Fruit fly (Drosophila melanogaster) whole organism, embryonic: ENCODE data around the gene Zif.
A peak's percentile ranks its signal among the peaks of the same experiment; 100 is the strongest.

ENCODE experiments used
- Atf-2 ChIP-seq: fragments of 200-800 bp; sonication (Bioruptor generic); optimal IDR thresholded peaks from 2 replicates; lab custom pipeline; 2016; ENCODE audit warnings: missing biosample characterization, missing genetic modification characterization
- BEAF-32 ChIP-seq: fragments of 200-800 bp; sonication (Bioruptor generic); optimal IDR thresholded peaks from 3 replicates; lab custom pipeline; 2017; ENCODE audit warnings: missing biosample characterization, missing genetic modification characterization, mild to moderate bottlenecking, moderate library complexity, missing genetic modification reagents
- CG10959 ChIP-seq: fragments of 200-800 bp; sonication (Bioruptor generic); IDR thresholded peaks from 2 replicates; pipeline ENCODE4 v1.3.6; 2022; ENCODE audit warnings: missing biosample characterization, missing genetic modification characterization
- CG11398 ChIP-seq: fragments of 200-800 bp; sonication (Bioruptor generic); optimal IDR thresholded peaks from 2 replicates; lab custom pipeline; 2016; ENCODE audit warnings: missing biosample characterization, missing genetic modification characterization
- CG11504 ChIP-seq: fragments of 200-800 bp; sonication (Bioruptor generic); optimal IDR thresholded peaks from 3 replicates; lab custom pipeline; 2019; ENCODE audit warnings: missing biosample characterization, mild to moderate bottlenecking, missing genetic modification characterization, moderate library complexity
- CG13424 ChIP-seq: fragments of 200-800 bp; sonication (Bioruptor generic); optimal IDR thresholded peaks from 2 replicates; lab custom pipeline; 2019; ENCODE audit warnings: missing biosample characterization, mild to moderate bottlenecking, missing genetic modification characterization, moderate library complexity
- CG15073 ChIP-seq: fragments of 200-800 bp; sonication (Bioruptor generic); optimal IDR thresholded peaks from 2 replicates; lab custom pipeline; 2016; ENCODE audit warnings: missing biosample characterization, missing genetic modification characterization
- CG16815 ChIP-seq: fragments of 200-800 bp; sonication (Bioruptor generic); optimal IDR thresholded peaks from 3 replicates; lab custom pipeline; 2017; ENCODE audit warnings: missing biosample characterization, mild to moderate bottlenecking, missing genetic modification characterization
- CG17359 ChIP-seq: fragments of 200-800 bp; sonication (Bioruptor generic); optimal IDR thresholded peaks from 3 replicates; lab custom pipeline; 2018; ENCODE audit warnings: missing biosample characterization, mild to moderate bottlenecking, missing genetic modification characterization, moderate library complexity
- CG17912 ChIP-seq: fragments of 200-800 bp; sonication (Bioruptor generic); optimal IDR thresholded peaks from 2 replicates; lab custom pipeline; 2018; ENCODE audit warnings: missing biosample characterization, mild to moderate bottlenecking, missing genetic modification characterization
- CG1792 ChIP-seq: fragments of 200-800 bp; sonication (Bioruptor generic); optimal IDR thresholded peaks from 2 replicates; lab custom pipeline; 2016; ENCODE audit warnings: missing biosample characterization, missing genetic modification characterization
- CG2129 ChIP-seq: fragments of 200-800 bp; sonication (Bioruptor generic); IDR thresholded peaks from 2 replicates; pipeline ENCODE4 v1.3.6; 2022; ENCODE audit warnings: missing biosample characterization, missing genetic modification characterization; ENCODE audit not compliant: partially characterized antibody
- CG34376 ChIP-seq: fragments of 200-800 bp; sonication (Bioruptor generic); optimal IDR thresholded peaks from 2 replicates; lab custom pipeline; 2018; ENCODE audit warnings: missing biosample characterization, mild to moderate bottlenecking, missing genetic modification characterization
- CG4282 ChIP-seq: fragments of 200-800 bp; sonication (Bioruptor generic); optimal IDR thresholded peaks from 2 replicates; lab custom pipeline; 2016; ENCODE audit warnings: missing biosample characterization, missing genetic modification characterization
- CG43689 ChIP-seq: fragments of 200-800 bp; sonication (Bioruptor generic); IDR thresholded peaks from 2 replicates; pipeline ENCODE4 v1.3.6; 2022; ENCODE audit warnings: missing biosample characterization, missing genetic modification characterization
- CG6654 ChIP-seq: fragments of 200-800 bp; sonication (Bioruptor generic); optimal IDR thresholded peaks from 2 replicates; lab custom pipeline; 2017; ENCODE audit warnings: missing biosample characterization, mild to moderate bottlenecking, missing genetic modification characterization
- CG7556 ChIP-seq: fragments of 200-800 bp; sonication (Bioruptor generic); optimal IDR thresholded peaks from 2 replicates; lab custom pipeline; 2017; ENCODE audit warnings: missing biosample characterization, mild to moderate bottlenecking, missing genetic modification characterization
- CG8089 ChIP-seq: fragments of 200-800 bp; sonication (Bioruptor generic); optimal IDR thresholded peaks from 3 replicates; lab custom pipeline; 2016; ENCODE audit warnings: missing biosample characterization, missing genetic modification characterization
- CG9817 ChIP-seq: fragments of 200-800 bp; sonication (Bioruptor generic); optimal IDR thresholded peaks from 2 replicates; lab custom pipeline; 2018; ENCODE audit warnings: missing biosample characterization, mild to moderate bottlenecking, missing genetic modification characterization, moderate library complexity
- D19A ChIP-seq: fragments of 200-800 bp; optimal IDR thresholded peaks from 3 replicates; lab custom pipeline; 2019; ENCODE audit warnings: missing biosample characterization, mild to moderate bottlenecking, missing genetic modification characterization, moderate library complexity
- Dad ChIP-seq: fragments of 200-800 bp; sonication (Bioruptor generic); optimal IDR thresholded peaks from 3 replicates; lab custom pipeline; 2016; ENCODE audit warnings: missing biosample characterization, missing genetic modification characterization
- Dip3 ChIP-seq: fragments of 200-800 bp; sonication (Bioruptor generic); optimal IDR thresholded peaks from 3 replicates; lab custom pipeline; 2016; ENCODE audit warnings: missing biosample characterization, missing genetic modification characterization
- Eip74EF ChIP-seq, 2 experiments: fragments of 200-800 bp in 1 of 2; fragments of >200 bp in 1 of 2; sonication (Bioruptor generic) in 1 of 2; optimal IDR thresholded peaks; 2 replicates each; lab custom pipeline; 2017 to 2019; ENCODE audit warnings: missing biosample characterization in 2 of 2, missing genetic modification characterization in 2 of 2, mild to moderate bottlenecking in 1 of 2, moderate library complexity in 1 of 2
- Ets65A ChIP-seq: fragments of 200-800 bp; sonication (Bioruptor generic); peaks from one replicate; lab custom pipeline; 2016; ENCODE audit warnings: missing biosample characterization, missing genetic modification characterization
- HLH54F ChIP-seq: fragments of 200-800 bp; sonication (Bioruptor generic); optimal IDR thresholded peaks from 3 replicates; lab custom pipeline; 2016; ENCODE audit warnings: missing biosample characterization, missing genetic modification characterization
- HLHmδ ChIP-seq: fragments of 200-800 bp; sonication (Bioruptor generic); optimal IDR thresholded peaks from 2 replicates; lab custom pipeline; 2018; ENCODE audit warnings: missing biosample characterization, mild to moderate bottlenecking, missing genetic modification characterization, moderate library complexity
- Jarid2 ChIP-seq: fragments of 200-800 bp; sonication (Bioruptor generic); optimal IDR thresholded peaks from 3 replicates; lab custom pipeline; 2017; ENCODE audit warnings: mild to moderate bottlenecking, missing biosample characterization, missing genetic modification reagents, missing genetic modification characterization
- MBD-R2 ChIP-seq: fragments of 200-800 bp; sonication (Bioruptor generic); IDR thresholded peaks from 2 replicates; pipeline ENCODE4 v1.3.6; 2022; ENCODE audit warnings: missing biosample characterization, missing genetic modification characterization
- Mad ChIP-seq: fragments of 200-800 bp; sonication (Bioruptor generic); optimal IDR thresholded peaks from 2 replicates; lab custom pipeline; 2016; ENCODE audit warnings: missing biosample characterization, missing genetic modification characterization
- Nf-YA ChIP-seq: fragments of 200-800 bp; sonication (Bioruptor generic); IDR thresholded peaks from 2 replicates; pipeline ENCODE4 v1.3.6; 2022; ENCODE audit warnings: missing biosample characterization, missing genetic modification characterization
- NfI ChIP-seq: fragments of 200-800 bp; sonication (Bioruptor generic); optimal IDR thresholded peaks from 3 replicates; lab custom pipeline; 2018; ENCODE audit warnings: missing biosample characterization, mild to moderate bottlenecking, missing genetic modification characterization, moderate library complexity
- Pdp1 ChIP-seq, 2 experiments: fragments of 200-800 bp; sonication (Bioruptor generic); optimal IDR thresholded peaks; 3 replicates each; lab custom pipeline; 2016; ENCODE audit warnings: missing biosample characterization in 2 of 2, missing genetic modification characterization in 2 of 2, mild to moderate bottlenecking in 1 of 2, moderate library complexity in 1 of 2
- Sin3A ChIP-seq: fragments of >200 bp; optimal IDR thresholded peaks from 2 replicates; lab custom pipeline; 2018
- Tbp ChIP-seq: fragments of >200 bp; optimal IDR thresholded peaks from 2 replicates; lab custom pipeline; 2018; ENCODE audit warnings: missing biosample characterization, missing genetic modification characterization
- Vsx1 ChIP-seq: fragments of 200-800 bp; sonication (Bioruptor generic); optimal IDR thresholded peaks from 2 replicates; lab custom pipeline; 2017; ENCODE audit warnings: missing biosample characterization, mild to moderate bottlenecking, missing genetic modification characterization, missing genetic modification reagents
- btn ChIP-seq: fragments of 200-800 bp; sonication (Bioruptor generic); optimal IDR thresholded peaks from 2 replicates; lab custom pipeline; 2016; ENCODE audit warnings: missing biosample characterization, missing genetic modification characterization
- chm ChIP-seq: fragments of 200-800 bp; sonication (Bioruptor generic); IDR thresholded peaks from 2 replicates; pipeline ENCODE4 v1.3.6; 2022; ENCODE audit warnings: missing biosample characterization, missing genetic modification characterization
- crc ChIP-seq: fragments of 200-800 bp; sonication (Bioruptor generic); optimal IDR thresholded peaks from 2 replicates; lab custom pipeline; 2016; ENCODE audit warnings: missing biosample characterization, missing genetic modification characterization
- croc ChIP-seq: fragments of 200-800 bp; sonication (Bioruptor generic); conservative IDR thresholded peaks from 3 replicates; pipeline ENCODE4 v1.3.6; 2022; ENCODE audit warnings: missing biosample characterization, missing genetic modification characterization
- en ChIP-seq: fragments of 200-800 bp; sonication (Bioruptor generic); optimal IDR thresholded peaks from 2 replicates; lab custom pipeline; 2016; ENCODE audit warnings: missing biosample characterization, missing genetic modification characterization
- eyg ChIP-seq: fragments of 200-800 bp; sonication (Bioruptor generic); optimal IDR thresholded peaks from 3 replicates; lab custom pipeline; 2016; ENCODE audit warnings: missing biosample characterization, missing genetic modification characterization
- h ChIP-seq: fragments of >200 bp; optimal IDR thresholded peaks from 2 replicates; lab custom pipeline; 2017
- jumu ChIP-seq: fragments of 200-800 bp; sonication (Bioruptor generic); optimal IDR thresholded peaks from 3 replicates; lab custom pipeline; 2016; ENCODE audit warnings: missing biosample characterization, missing genetic modification characterization
- kah ChIP-seq: fragments of 200-800 bp; sonication (Bioruptor generic); optimal IDR thresholded peaks from 2 replicates; lab custom pipeline; 2018; ENCODE audit warnings: missing biosample characterization, mild to moderate bottlenecking, missing genetic modification characterization
- kay ChIP-seq: fragments of 200-800 bp; sonication (Bioruptor generic); optimal IDR thresholded peaks from 2 replicates; lab custom pipeline; 2016; ENCODE audit warnings: missing biosample characterization, missing genetic modification characterization
- ken ChIP-seq: fragments of 200-800 bp; sonication (Bioruptor generic); IDR thresholded peaks from 3 replicates; pipeline ENCODE4 v1.3.6; 2022; ENCODE audit warnings: missing biosample characterization, missing genetic modification characterization
- lmd ChIP-seq: fragments of 200-800 bp; sonication (Bioruptor generic); IDR thresholded peaks from 2 replicates; pipeline ENCODE4 v1.3.6; 2022; ENCODE audit warnings: missing biosample characterization, missing genetic modification characterization
- ranshi ChIP-seq: fragments of 200-800 bp; sonication (Bioruptor generic); IDR thresholded peaks from 2 replicates; pipeline ENCODE4 v1.3.6; 2022; ENCODE audit warnings: missing biosample characterization, missing genetic modification characterization
- rib ChIP-seq: fragments of 200-800 bp; sonication (Bioruptor generic); IDR thresholded peaks from 2 replicates; pipeline ENCODE4 v1.3.6; 2022; ENCODE audit warnings: missing biosample characterization, missing genetic modification characterization
- tap ChIP-seq: fragments of 200-800 bp; optimal IDR thresholded peaks from 3 replicates; lab custom pipeline; 2019; ENCODE audit warnings: missing biosample characterization, mild to moderate bottlenecking, missing genetic modification characterization, moderate library complexity
- unpg ChIP-seq: fragments of 200-800 bp; sonication (Bioruptor generic); optimal IDR thresholded peaks from 3 replicates; lab custom pipeline; 2018; ENCODE audit warnings: missing biosample characterization, mild to moderate bottlenecking, missing genetic modification characterization, moderate library complexity

Zif gene

dm6 chr3R:6423984-6424602, 32.8 kb upstream of the Zif start (continued):
- TF ChIP-seq CG15073 = peak; percentile 52
- TF ChIP-seq D19A (tag; lab: Kevin White, UChicago) = peak; percentile 84
- peak in 1 of 2 experiments; percentile 85 for TF ChIP-seq Eip74EF (GFP tag; optimal IDR thresholded peaks at IDR 0.05; lab: Kevin White, UChicago)
- peak; percentile 78 for TF ChIP-seq Vsx1 (GFP tag; lab: Kevin White, UChicago)
- peak; percentile 80; the same call in 1 of the 2 replicates for TF ChIP-seq MBD-R2 (GFP tag; lab: Robert Waterston, UW)
- peak; percentile 78 for TF ChIP-seq Nf-YA (GFP tag; lab: Robert Waterston, UW)
- no peak for TF ChIP-seq BEAF-32 (GFP tag; lab: Kevin White, UChicago)
- TF ChIP-seq Sin3A (lab: Kevin White, UChicago) = no peak
- TF ChIP-seq CG9817 (tag; lab: Kevin White, UChicago) = peak; percentile 92
- TF ChIP-seq CG6654 = peak; percentile 63
- TF ChIP-seq Ets65A (GFP tag; lab: Kevin White, UChicago) = peak; percentile 98
- TF ChIP-seq CG7556 (GFP tag; lab: Kevin White, UChicago) = peak; percentile 94
- peak; percentile 81 for TF ChIP-seq eyg
- TF ChIP-seq CG10959 = peak; percentile 88
- peak; percentile 94 for TF ChIP-seq jumu (GFP tag; lab: Kevin White, UChicago)
- peak; percentile 83 for TF ChIP-seq tap (tag; lab: Kevin White, UChicago)
- TF ChIP-seq Mad (GFP tag; lab: Kevin White, UChicago) = peak; percentile 90
- peak; percentile 91 for TF ChIP-seq lmd (GFP tag; lab: Robert Waterston, UW)
- peak; percentile 89 for TF ChIP-seq CG16815
- peak; percentile 93 for TF ChIP-seq NfI (GFP tag; lab: Kevin White, UChicago)
- peak; percentile 91 for TF ChIP-seq HLH54F (GFP tag; lab: Kevin White, UChicago)
- TF ChIP-seq CG11504 (tag; lab: Kevin White, UChicago) = peak; percentile 89
- peak; percentile 81 for TF ChIP-seq CG4282 (GFP tag; lab: Kevin White, UChicago)
- TF ChIP-seq CG17912 = no peak
- TF ChIP-seq en (GFP tag; lab: Kevin White, UChicago) = peak; percentile 78
- peak; percentile 90 for TF ChIP-seq Dip3
- peak; percentile 90 for TF ChIP-seq crc (GFP tag; lab: Kevin White, UChicago)
- TF ChIP-seq CG34376 (GFP tag; lab: Kevin White, UChicago) = peak; percentile 81
- TF ChIP-seq CG2129 (GFP tag; lab: Robert Waterston, UW) = no peak
- TF ChIP-seq HLHmδ (GFP tag; lab: Kevin White, UChicago) = no peak
- TF ChIP-seq Jarid2 = peak; percentile 63
- peak; percentile 80 for TF ChIP-seq croc
- TF ChIP-seq ken = peak; percentile 87
- peak; percentile 89 for TF ChIP-seq CG11398
- TF ChIP-seq CG1792 = peak; percentile 86
- peak; percentile 65; the same call in 1 of the 2 replicates for TF ChIP-seq CG43689 (GFP tag; lab: Robert Waterston, UW)
- peak; percentile 94 for TF ChIP-seq unpg (GFP tag; lab: Kevin White, UChicago)
- peak; percentile 54 for TF ChIP-seq kah
- no peak for TF ChIP-seq h (lab: Kevin White, UChicago)
- TF ChIP-seq rib (GFP tag; lab: Robert Waterston, UW) = peak; percentile 73
- peak; percentile 92 for TF ChIP-seq CG8089
- no peak for TF ChIP-seq Tbp (GFP tag; lab: Kevin White, UChicago)
- peak; percentile 93 for TF ChIP-seq chm (GFP tag; lab: Robert Waterston, UW)
- peak; percentile 76 for TF ChIP-seq btn (GFP tag; lab: Kevin White, UChicago)
- TF ChIP-seq Atf-2 (GFP tag; lab: Kevin White, UChicago) = peak; percentile 89
- peak; percentile 87 for TF ChIP-seq kay (GFP tag; lab: Kevin White, UChicago)
- TF ChIP-seq Pdp1 (GFP tag; optimal IDR thresholded peaks at IDR 0.05; lab: Kevin White, UChicago) = peak; percentile 89 to 95
- peak; percentile 94 for TF ChIP-seq CG17359
- peak; percentile 90 for TF ChIP-seq ranshi (GFP tag; lab: Robert Waterston, UW)
- peak; percentile 85 for TF ChIP-seq Dad (GFP tag; lab: Kevin White, UChicago)
- peak; percentile 92 for TF ChIP-seq CG13424 (tag; lab: Kevin White, UChicago)
